Worm (Caenorhabditis elegans): ENCODE data around the gene nas-27.

The nas-27 gene

ce11 chrII:1189652-1190051, 10.5 kb upstream of the nas-27 start:
- TF ChIP-seq pqm-1 (tag; optimal IDR thresholded peaks at IDR 0.05): no peak
- TF ChIP-seq ets-4 (tag; optimal IDR thresholded peaks at IDR 0.05): no peak
- TF ChIP-seq ceh-30 (tag; optimal IDR thresholded peaks at IDR 0.05): no peak
- TF ChIP-seq elt-4 (tag; optimal IDR thresholded peaks at IDR 0.05): no peak
- peak; percentile 32 for TF ChIP-seq elt-2 (tag; optimal IDR thresholded peaks at IDR 0.05)

DNA sequence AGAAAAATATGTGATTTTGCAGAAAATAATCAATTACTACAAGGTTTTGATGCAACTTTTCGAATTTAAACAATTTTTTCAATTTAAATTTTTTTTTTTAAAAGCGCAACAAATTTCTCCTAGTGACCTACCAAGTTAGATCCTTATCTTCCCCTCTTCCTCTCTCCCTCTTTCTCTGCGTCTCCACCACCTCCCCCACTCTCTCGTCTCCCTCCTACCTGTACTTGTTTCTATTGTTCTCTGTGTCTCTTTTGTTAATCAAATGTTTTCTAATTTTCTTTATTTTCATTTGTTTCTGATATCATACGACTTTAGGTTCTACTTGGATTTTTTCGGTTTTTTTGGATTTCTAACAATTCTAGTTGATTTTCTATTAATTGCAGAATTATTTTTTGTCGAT, 9.0 kb upstream of the nas-27 start:
- TF ChIP-seq fax-1 (tag; optimal IDR thresholded peaks at IDR 0.05) (no peak), ceh-6 (GFP tag; optimal IDR thresholded peaks at IDR 0.05) (no peak), elt-2 (tag; optimal IDR thresholded peaks at IDR 0.05) (peak; percentile 56)

ce11 chrII:1172080-1172575, 7.0 kb downstream of the nas-27 start, which contains the start of gene dlhd-1:
Gene dlhd-1, minus strand, starts transcription at chrII:1172130.
- TF ChIP-seq ama-1 (optimal IDR thresholded peaks at IDR 0.05) (no peak), K02D7.2 (tag; optimal IDR thresholded peaks at IDR 0.05) (no peak), madf-2 (tag; optimal IDR thresholded peaks at IDR 0.05) (no peak), elt-2 (tag; optimal IDR thresholded peaks at IDR 0.05) (no peak), ref-2 (tag; optimal IDR thresholded peaks at IDR 0.05) (no peak), lin-11 (tag; optimal IDR thresholded peaks at IDR 0.05) (no peak), odd-2 (tag; optimal IDR thresholded peaks at IDR 0.05) (no peak), dmd-4 (tag; optimal IDR thresholded peaks at IDR 0.05; ENCODE audit: borderline replicate concordance) (no peak), Y22D7AL.16 (tag; optimal IDR thresholded peaks at IDR 0.05) (no peak), ahr-1 (tag; optimal IDR thresholded peaks at IDR 0.05) (no peak), lim-6 (tag; optimal IDR thresholded peaks at IDR 0.05) (no peak)

DNA sequence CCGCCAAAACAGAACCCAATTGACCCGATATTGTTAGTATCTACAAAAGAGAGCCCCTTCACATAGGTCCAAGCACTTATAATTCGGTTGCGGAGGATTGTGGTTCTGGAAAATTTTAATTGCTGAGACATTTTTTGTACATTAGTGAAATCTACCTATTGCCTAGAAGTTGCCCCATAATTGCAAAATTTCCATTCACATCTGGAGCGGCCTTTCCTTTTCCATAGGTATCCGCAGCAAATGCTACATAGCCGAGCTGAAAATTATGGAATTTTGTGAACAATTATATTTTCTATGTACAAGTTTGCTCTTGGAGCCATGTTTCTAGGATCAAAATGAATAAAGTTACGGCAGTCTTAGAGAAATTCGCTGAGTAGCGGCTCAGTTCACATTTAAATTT, 8.3 kb downstream of the nas-27 start:
- TF ChIP-seq Y22D7AL.16 (tag; optimal IDR thresholded peaks at IDR 0.05) (no peak), ceh-31 (tag; optimal IDR thresholded peaks at IDR 0.05) (no peak), pros-1 (tag; optimal IDR thresholded peaks at IDR 0.05) (no peak), ama-1 (optimal IDR thresholded peaks at IDR 0.05) (no peak), lin-11 (tag; optimal IDR thresholded peaks at IDR 0.05) (no peak), tbx-2 (tag; optimal IDR thresholded peaks at IDR 0.05) (no peak), ztf-16 (tag; optimal IDR thresholded peaks at IDR 0.05) (no peak), K02D7.2 (tag; optimal IDR thresholded peaks at IDR 0.05) (no peak), hlh-6 (tag; optimal IDR thresholded peaks at IDR 0.05) (no peak), hlh-8 (tag; optimal IDR thresholded peaks at IDR 0.05) (no peak), madf-2 (tag; optimal IDR thresholded peaks at IDR 0.05) (no peak), eyg-1 (tag; optimal IDR thresholded peaks at IDR 0.05) (no peak), pat-9 (tag; optimal IDR thresholded peaks at IDR 0.05) (no peak), elt-2 (tag; optimal IDR thresholded peaks at IDR 0.05) (no peak), pqm-1 (tag; optimal IDR thresholded peaks at IDR 0.05) (no peak), ceh-19 (GFP tag; optimal IDR thresholded peaks at IDR 0.05) (no peak), ets-4 (tag; optimal IDR thresholded peaks at IDR 0.05) (no peak), ceh-24 (tag; optimal IDR thresholded peaks at IDR 0.05) (no peak), unc-86 (tag; optimal IDR thresholded peaks at IDR 0.05) (no peak), K09A11.1 (tag; optimal IDR thresholded peaks at IDR 0.05; ENCODE audit: insufficient read depth) (no peak)

ce11 chrII:1163275-1163674, 15.8 kb downstream of the nas-27 start, which contains the start of gene T23F4.2:
Gene T23F4.2, plus strand, starts transcription at chrII:1163575.
- no peak for TF ChIP-seq ceh-19 (GFP tag; optimal IDR thresholded peaks at IDR 0.05)
- no peak for TF ChIP-seq ets-4 (tag; optimal IDR thresholded peaks at IDR 0.05)
- no peak for TF ChIP-seq sdc-2 (tag; optimal IDR thresholded peaks at IDR 0.05)
- TF ChIP-seq hlh-30 (tag; optimal IDR thresholded peaks at IDR 0.05; ENCODE audit: insufficient read depth): no peak
- no peak for TF ChIP-seq zip-5 (tag; optimal IDR thresholded peaks at IDR 0.05)
- no peak for TF ChIP-seq ceh-31 (tag; optimal IDR thresholded peaks at IDR 0.05)
- no peak for TF ChIP-seq odd-2 (tag; optimal IDR thresholded peaks at IDR 0.05)
- no peak for TF ChIP-seq pqm-1 (tag; optimal IDR thresholded peaks at IDR 0.05)
- no peak for TF ChIP-seq pat-9 (tag; optimal IDR thresholded peaks at IDR 0.05)
- no peak for TF ChIP-seq nfya-1 (tag; optimal IDR thresholded peaks at IDR 0.05)
- TF ChIP-seq pros-1 (tag; optimal IDR thresholded peaks at IDR 0.05): no peak
- TF ChIP-seq npax-4 (tag; optimal IDR thresholded peaks at IDR 0.05): no peak
- TF ChIP-seq rnt-1 (tag; optimal IDR thresholded peaks at IDR 0.05): no peak
- TF ChIP-seq sox-4 (tag; optimal IDR thresholded peaks at IDR 0.05): no peak

Measured in whole organism, late embryonic.